Fruit fly (Drosophila melanogaster): ENCODE measurements around the gene Gyc32E.

DNA sequence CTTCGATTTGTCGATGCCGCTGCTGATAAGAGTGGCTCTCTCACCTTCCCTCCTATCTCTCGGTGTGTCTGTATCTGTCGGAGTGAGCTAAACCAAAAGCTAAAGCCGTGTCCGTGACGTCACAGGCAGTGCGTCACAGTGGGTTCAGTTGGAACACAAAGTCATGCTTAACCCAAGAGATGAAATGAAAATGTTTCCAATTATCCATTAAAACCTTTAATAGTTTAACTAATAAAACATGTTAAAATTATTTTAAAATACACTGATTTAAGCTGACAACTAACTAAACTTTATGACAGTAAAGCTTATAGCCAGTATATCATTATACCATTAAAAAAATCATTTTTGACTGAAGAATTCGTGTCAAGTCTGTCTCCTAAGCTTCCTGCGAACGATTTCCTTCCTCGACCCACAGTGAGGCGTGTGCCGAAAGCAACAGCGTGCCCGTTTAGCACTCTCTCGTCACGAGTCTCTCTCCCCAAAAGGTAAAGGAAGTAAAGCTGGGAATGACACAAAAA, 35.8 kb downstream of the Gyc32E start, which contains the start of gene Idua:
- no peak for TF ChIP-seq CG8478 (optimal IDR thresholded peaks at IDR 0.05)
- TF ChIP-seq CTCF (optimal IDR thresholded peaks at IDR 0.05), result no peak

Data from S2 (cell line).